Worm (Caenorhabditis elegans): ENCODE data around the gene lon-3.

- TF ChIP-seq lin-13 (tag; optimal IDR thresholded peaks at IDR 0.05) (no peak), nhr-12 (tag; optimal IDR thresholded peaks at IDR 0.05) (no peak), ces-1 (GFP tag; optimal IDR thresholded peaks at IDR 0.05) (no peak), unc-39 (tag; optimal IDR thresholded peaks at IDR 0.05) (no peak), zip-8 (tag; optimal IDR thresholded peaks at IDR 0.05) (no peak), tbx-8 (GFP tag; optimal IDR thresholded peaks at IDR 0.05) (no peak), bed-3 (GFP tag; optimal IDR thresholded peaks at IDR 0.05) (no peak), ztf-11 (tag; optimal IDR thresholded peaks at IDR 0.05) (no peak), nhr-237 (tag; optimal IDR thresholded peaks at IDR 0.05) (no peak), lsy-2 (tag; optimal IDR thresholded peaks at IDR 0.05) (no peak)
These were observed 40.1 kb downstream of the lon-3 start for ce11 chrV:12158377-12158776.

All from whole organism, mixed stage, embryonic.